Worm (Caenorhabditis elegans) whole organism, young adult: ENCODE results near the gene C32D5.14.
A peak's percentile ranks its signal among the peaks of the same experiment; 100 is the strongest.

Experiments used
- C17E4.6 ChIP-seq: fragments of 200-800 bp; sonication (Bioruptor generic); IDR thresholded peaks from 2 replicates; pipeline ENCODE4 v1.3.6; 2022; ENCODE audit warnings: missing genetic modification reagents, missing genetic modification characterization, missing compliant biosample characterization
- F10E7.11 ChIP-seq: sonication (generic microtip); optimal IDR thresholded peaks from 2 replicates; lab custom pipeline; 2017; ENCODE audit warnings: mild to moderate bottlenecking, missing genetic modification characterization, moderate library complexity, missing compliant biosample characterization
- F37B4.10 ChIP-seq: fragments of 200-800 bp; sonication (Bioruptor generic); IDR thresholded peaks from 2 replicates; pipeline ENCODE4 v1.3.6; 2022; ENCODE audit warnings: missing genetic modification characterization, missing compliant biosample characterization
- F57A8.1 ChIP-seq: fragments of 200-800 bp; sonication (Bioruptor generic); optimal IDR thresholded peaks from 2 replicates; lab custom pipeline; 2018; ENCODE audit warnings: mild to moderate bottlenecking, missing genetic modification characterization, moderate library complexity, missing compliant biosample characterization
- K12H6.12 ChIP-seq: fragments of 200-800 bp; sonication (Bioruptor generic); optimal IDR thresholded peaks from 2 replicates; lab custom pipeline; 2018; ENCODE audit warnings: mild to moderate bottlenecking, missing genetic modification characterization, missing compliant biosample characterization
- T26A5.8 ChIP-seq: sonication (generic microtip); optimal IDR thresholded peaks from 2 replicates; lab custom pipeline; 2016; ENCODE audit warnings: missing genetic modification characterization, missing compliant biosample characterization
- Y95B8A.8 ChIP-seq: fragments of 200-800 bp; sonication (Bioruptor generic); IDR thresholded peaks from 2 replicates; pipeline ENCODE4 v1.3.6; 2022; ENCODE audit warnings: missing genetic modification reagents, missing genetic modification characterization, missing compliant biosample characterization
- aptf-2 ChIP-seq: fragments of 200-800 bp; sonication (Bioruptor generic); conservative IDR thresholded peaks from 2 replicates; pipeline ENCODE4 v1.3.6; 2022; ENCODE audit warnings: missing genetic modification reagents, missing genetic modification characterization, missing compliant biosample characterization
- bed-1 ChIP-seq: fragments of 200-800 bp; sonication (Bioruptor generic); IDR thresholded peaks from 2 replicates; pipeline ENCODE4 v1.3.6; 2022; ENCODE audit warnings: missing genetic modification reagents, missing genetic modification characterization, missing compliant biosample characterization
- bed-2 ChIP-seq: fragments of 200-800 bp; sonication (Bioruptor generic); IDR thresholded peaks from 2 replicates; pipeline ENCODE4 v1.3.6; 2022; ENCODE audit warnings: missing genetic modification reagents, missing genetic modification characterization, missing compliant biosample characterization
- cebp-1 ChIP-seq, 2 experiments: fragments of 200-800 bp in 1 of 2; sonication (Bioruptor generic) in 1 of 2; sonication (generic microtip) in 1 of 2; IDR thresholded peaks in 1 of 2; optimal IDR thresholded peaks in 1 of 2; 2 replicates each; pipeline versions ENCODE4 v1.3.6 to Lab custom; 2017 to 2022; ENCODE audit warnings: missing compliant biosample characterization in 2 of 2, missing genetic modification characterization in 2 of 2, mild to moderate bottlenecking in 1 of 2, missing genetic modification reagents in 1 of 2, moderate library complexity in 1 of 2
- cebp-2 ChIP-seq: fragments of 200-800 bp; sonication (Bioruptor generic); IDR thresholded peaks from 2 replicates; pipeline ENCODE4 v1.3.6; 2022; ENCODE audit warnings: missing genetic modification characterization, missing compliant biosample characterization
- ceh-79 ChIP-seq: sonication (generic microtip); optimal IDR thresholded peaks from 2 replicates; lab custom pipeline; 2017; ENCODE audit warnings: mild to moderate bottlenecking, missing genetic modification characterization, missing compliant biosample characterization
- ceh-91 ChIP-seq: fragments of 200-800 bp; sonication (Bioruptor generic); IDR thresholded peaks from 2 replicates; pipeline ENCODE4 v1.3.6; 2022; ENCODE audit warnings: missing genetic modification reagents, missing genetic modification characterization, missing compliant biosample characterization
- dox-1 ChIP-seq: fragments of 200-800 bp; sonication (Bioruptor generic); IDR thresholded peaks from 2 replicates; pipeline ENCODE4 v1.3.6; 2022; ENCODE audit warnings: missing genetic modification reagents, missing genetic modification characterization, missing compliant biosample characterization
- dpl-1 ChIP-seq: fragments of 150-350 bp; optimal IDR thresholded peaks from 2 replicates; lab custom pipeline; 2014; ENCODE audit warnings: missing biosample characterization, missing genetic modification reagents, missing genetic modification characterization
- egl-44 ChIP-seq: fragments of 200-800 bp; sonication (Bioruptor generic); IDR thresholded peaks from 2 replicates; pipeline ENCODE4 v1.3.6; 2022; ENCODE audit warnings: missing genetic modification reagents, missing genetic modification characterization, missing compliant biosample characterization
- hmg-1.2 ChIP-seq: fragments of 200-800 bp; sonication (Bioruptor generic); IDR thresholded peaks from 2 replicates; pipeline ENCODE4 v1.3.6; 2022; ENCODE audit warnings: missing genetic modification reagents, missing genetic modification characterization, missing compliant biosample characterization
- hmg-20 ChIP-seq: fragments of 200-800 bp; sonication (Bioruptor generic); IDR thresholded peaks from 2 replicates; pipeline ENCODE4 v1.3.6; 2022; ENCODE audit warnings: missing genetic modification reagents, missing genetic modification characterization, missing compliant biosample characterization
- hrde-1 ChIP-seq: sonication (generic microtip); optimal IDR thresholded peaks from 2 replicates; lab custom pipeline; 2016; ENCODE audit warnings: missing genetic modification characterization, mild to moderate bottlenecking, missing compliant biosample characterization, moderate library complexity, missing genotype, missing genetic modification reagents, borderline replicate concordance
- hsf-1 ChIP-seq: fragments of 200-800 bp; sonication (Bioruptor generic); IDR thresholded peaks from 2 replicates; pipeline ENCODE4 v1.3.6; 2022; ENCODE audit warnings: missing genetic modification reagents, missing genetic modification characterization, missing compliant biosample characterization
- lag-1 ChIP-seq: fragments of 200-800 bp; sonication (Bioruptor generic); IDR thresholded peaks from 2 replicates; pipeline ENCODE4 v1.3.6; 2022; ENCODE audit warnings: missing genetic modification reagents, missing genetic modification characterization, missing compliant biosample characterization
- lin-26 ChIP-seq: fragments of 200-800 bp; sonication (Bioruptor generic); IDR thresholded peaks from 2 replicates; pipeline ENCODE4 v1.3.6; 2022; ENCODE audit warnings: missing genetic modification reagents, missing genetic modification characterization, missing compliant biosample characterization
- lir-1 ChIP-seq: fragments of 200-800 bp; sonication (Bioruptor generic); conservative IDR thresholded peaks from 2 replicates; pipeline ENCODE4 v1.3.6; 2022; ENCODE audit warnings: missing genetic modification reagents, missing genetic modification characterization, missing compliant biosample characterization
- madf-10 ChIP-seq: sonication (generic microtip); optimal IDR thresholded peaks from 2 replicates; lab custom pipeline; 2016; ENCODE audit warnings: mild to moderate bottlenecking, missing genetic modification characterization, missing compliant biosample characterization
- madf-8 ChIP-seq: fragments of 200-800 bp; sonication (Bioruptor generic); conservative IDR thresholded peaks from 2 replicates; pipeline ENCODE4 v1.3.6; 2022; ENCODE audit warnings: missing genetic modification reagents, missing genetic modification characterization, missing compliant biosample characterization
- nfya-2 ChIP-seq: fragments of 200-800 bp; sonication (Bioruptor generic); IDR thresholded peaks from 2 replicates; pipeline ENCODE4 v1.3.6; 2022; ENCODE audit warnings: missing genetic modification reagents, missing genetic modification characterization, missing compliant biosample characterization
- nfyb-1 ChIP-seq: fragments of 200-800 bp; sonication (Bioruptor generic); IDR thresholded peaks from 2 replicates; pipeline ENCODE4 v1.3.6; 2022; ENCODE audit warnings: missing genetic modification reagents, missing genetic modification characterization, missing compliant biosample characterization
- nhr-80 ChIP-seq: sonication (generic microtip); optimal IDR thresholded peaks from 2 replicates; lab custom pipeline; 2016; ENCODE audit warnings: missing genetic modification characterization, missing compliant biosample characterization
- rcor-1 ChIP-seq: fragments of 200-800 bp; sonication (Bioruptor generic); IDR thresholded peaks from 2 replicates; pipeline ENCODE4 v1.3.6; 2022; ENCODE audit warnings: missing genetic modification reagents, missing genetic modification characterization, missing compliant biosample characterization
- snpc-1.1 ChIP-seq: sonication (generic microtip); optimal IDR thresholded peaks from 2 replicates; lab custom pipeline; 2017; ENCODE audit warnings: missing genetic modification characterization, mild to moderate bottlenecking, missing compliant biosample characterization, antibody characterized with exemption, moderate library complexity, missing genotype, missing genetic modification reagents; ENCODE audit not compliant: insufficient read depth
- sptf-2 ChIP-seq: fragments of 200-800 bp; sonication (Bioruptor generic); optimal IDR thresholded peaks from 2 replicates; lab custom pipeline; 2018; ENCODE audit warnings: mild to moderate bottlenecking, missing genetic modification characterization, missing compliant biosample characterization
- tbx-9 ChIP-seq: sonication (generic microtip); optimal IDR thresholded peaks from 2 replicates; lab custom pipeline; 2016; ENCODE audit warnings: borderline replicate concordance, missing genetic modification characterization, inconsistent platforms, missing compliant biosample characterization
- tlf-1 ChIP-seq: fragments of 200-800 bp; sonication (Bioruptor generic); optimal IDR thresholded peaks from 2 replicates; lab custom pipeline; 2018; ENCODE audit warnings: mild to moderate bottlenecking, missing genetic modification characterization, missing compliant biosample characterization
- unc-62 ChIP-seq: fragments of 150-350 bp; optimal IDR thresholded peaks from 2 replicates; lab custom pipeline; 2014; ENCODE audit warnings: missing biosample characterization, missing genetic modification reagents, missing genetic modification characterization
- ztf-18 ChIP-seq: sonication (generic microtip); optimal IDR thresholded peaks from 2 replicates; lab custom pipeline; 2016; ENCODE audit warnings: missing genotype, mild to moderate bottlenecking, missing genetic modification characterization, missing compliant biosample characterization
- ztf-3 ChIP-seq: fragments of 200-800 bp; sonication (Bioruptor generic); optimal IDR thresholded peaks from 2 replicates; lab custom pipeline; 2018; ENCODE audit warnings: mild to moderate bottlenecking, missing genetic modification characterization, missing compliant biosample characterization

Gene C32D5.14

ce11 chrII:6339948-6340347 lies 4.7 kb downstream of the C32D5.14 start, which contains the start of gene C32D5.7 (continued):
- no peak for TF ChIP-seq nfya-2

ce11 chrII:6341076-6341475 lies 5.8 kb downstream of the C32D5.14 start:
- TF ChIP-seq madf-10 (tag; lab: Kevin White, UChicago) (no peak), hrde-1 (tag; lab: Kevin White, UChicago) (no peak), snpc-1.1 (tag; lab: Kevin White, UChicago) (no peak), T26A5.8 (no peak), F10E7.11 (tag; lab: Kevin White, UChicago) (no peak)

ce11 chrII:6342455-6342854 lies 7.2 kb downstream of the C32D5.14 start:
- TF ChIP-seq sptf-2 (GFP tag; lab: Kevin White, UChicago) (no peak), lir-1 (GFP tag; lab: Robert Waterston, UW) (no peak), lag-1 (GFP tag; lab: Robert Waterston, UW) (no peak), bed-1 (no peak), rcor-1 (no peak), aptf-2 (GFP tag; lab: Robert Waterston, UW) (no peak), hsf-1 (GFP tag; lab: Robert Waterston, UW) (no peak), hrde-1 (tag; lab: Kevin White, UChicago) (no peak), madf-8 (GFP tag; lab: Robert Waterston, UW) (no peak), nfyb-1 (GFP tag; lab: Robert Waterston, UW) (no peak), dpl-1 (GFP tag; lab: Kevin White, UChicago) (no peak), ztf-18 (tag; lab: Kevin White, UChicago) (no peak)

ce11 chrII:6343893-6344292 lies 8.6 kb downstream of the C32D5.14 start, which contains the start of gene txt-18:
TSS of gene txt-18 (plus strand) at chrII:6344072.
- no peak for TF ChIP-seq lin-26
- no peak for TF ChIP-seq F57A8.1 (GFP tag; lab: Kevin White, UChicago)
- TF ChIP-seq cebp-1 (GFP tag; IDR thresholded peaks at IDR 0.05; lab: Robert Waterston, UW), result no peak
- peak; percentile 5 for TF ChIP-seq cebp-1 (tag; optimal IDR thresholded peaks at IDR 0.05; lab: Kevin White, UChicago)
- TF ChIP-seq egl-44 (GFP tag; lab: Robert Waterston, UW), result no peak
- TF ChIP-seq hmg-1.2 (GFP tag; lab: Robert Waterston, UW), result peak; percentile 15; the same call in 1 of the 2 replicates
- TF ChIP-seq K12H6.12 (tag; lab: Kevin White, UChicago), result no peak
- TF ChIP-seq ztf-3 (GFP tag; lab: Kevin White, UChicago), result no peak
- no peak for TF ChIP-seq ceh-91 (GFP tag; lab: Robert Waterston, UW)
- no peak for TF ChIP-seq tbx-9 (tag; lab: Kevin White, UChicago)
- 0 out of 2 replicates have a peak, but pooled peaks have one; percentile 6 for TF ChIP-seq dox-1 (GFP tag; lab: Robert Waterston, UW)
- TF ChIP-seq cebp-2, result no peak
- no peak for TF ChIP-seq Y95B8A.8 (GFP tag; lab: Robert Waterston, UW)
- no peak for TF ChIP-seq ceh-79 (tag; lab: Kevin White, UChicago)
- no peak for TF ChIP-seq bed-2 (GFP tag; lab: Robert Waterston, UW)
- no peak for TF ChIP-seq F37B4.10 (GFP tag; lab: Robert Waterston, UW)
- no peak for TF ChIP-seq unc-62 (GFP tag; lab: Kevin White, UChicago)
- no peak for TF ChIP-seq tlf-1 (GFP tag; lab: Kevin White, UChicago)
- no peak for TF ChIP-seq nhr-80 (tag; lab: Kevin White, UChicago)
- no peak for TF ChIP-seq hmg-20 (GFP tag; lab: Robert Waterston, UW)
- no peak for TF ChIP-seq C17E4.6 (GFP tag; lab: Robert Waterston, UW)
- no peak for TF ChIP-seq ztf-18 (tag; lab: Kevin White, UChicago)
- TF ChIP-seq nfya-2, result no peak
